Fruit fly (Drosophila melanogaster) whole organism, embryonic: Measurements from ENCODE around the gene Spn28B.

Experiments
- Atf-2 ChIP-seq: fragments of 200-800 bp; sonication (Bioruptor generic); optimal IDR thresholded peaks from 2 replicates; lab custom pipeline; 2016; ENCODE audit warnings: missing biosample characterization, missing genetic modification characterization
- Bdp1 ChIP-seq: fragments of 200-800 bp; sonication (Bioruptor generic); optimal IDR thresholded peaks from 3 replicates; lab custom pipeline; 2016; ENCODE audit warnings: missing biosample characterization, missing genetic modification characterization
- CG1024 ChIP-seq: fragments of 200-800 bp; sonication (Bioruptor generic); IDR thresholded peaks from 2 replicates; pipeline ENCODE4 v1.3.6; 2022; ENCODE audit warnings: missing biosample characterization, missing genetic modification characterization
- CG10274 ChIP-seq: fragments of 200-800 bp; sonication (Bioruptor generic); optimal IDR thresholded peaks from 3 replicates; lab custom pipeline; 2017; ENCODE audit warnings: missing biosample characterization, mild to moderate bottlenecking, missing genetic modification characterization
- CG10979 ChIP-seq: fragments of 200-800 bp; sonication (Bioruptor generic); optimal IDR thresholded peaks from 2 replicates; lab custom pipeline; 2018; ENCODE audit warnings: missing biosample characterization, mild to moderate bottlenecking, missing genetic modification characterization, moderate library complexity
- CG11093 ChIP-seq: fragments of 200-800 bp; sonication (Bioruptor generic); IDR thresholded peaks from 3 replicates; pipeline ENCODE4 v1.3.6; 2022; ENCODE audit warnings: missing biosample characterization, missing genetic modification characterization
- CG15073 ChIP-seq: fragments of 200-800 bp; sonication (Bioruptor generic); optimal IDR thresholded peaks from 2 replicates; lab custom pipeline; 2016; ENCODE audit warnings: missing biosample characterization, missing genetic modification characterization
- CG17328 ChIP-seq: fragments of 200-800 bp; sonication (Bioruptor generic); IDR thresholded peaks from 2 replicates; pipeline ENCODE4 v1.3.6; 2022; ENCODE audit warnings: missing biosample characterization, missing genetic modification characterization
- CG17361 ChIP-seq: fragments of 200-800 bp; sonication (Bioruptor generic); IDR thresholded peaks from 3 replicates; pipeline ENCODE4 v1.3.6; 2022; ENCODE audit warnings: missing biosample characterization, missing genetic modification characterization
- CG2678 ChIP-seq: fragments of 200-800 bp; sonication (Bioruptor generic); optimal IDR thresholded peaks from 3 replicates; lab custom pipeline; 2019; ENCODE audit warnings: missing biosample characterization, mild to moderate bottlenecking, missing genetic modification characterization, moderate library complexity
- CG3065 ChIP-seq: fragments of 200-800 bp; sonication (Bioruptor generic); optimal IDR thresholded peaks from 2 replicates; lab custom pipeline; 2016; ENCODE audit warnings: missing biosample characterization, missing genetic modification characterization
- CG31441 ChIP-seq: fragments of 200-800 bp; sonication (Bioruptor generic); IDR thresholded peaks from 2 replicates; pipeline ENCODE4 v1.3.6; 2022; ENCODE audit warnings: missing biosample characterization, missing genetic modification characterization
- CG33557 ChIP-seq: fragments of 200-800 bp; sonication (Bioruptor generic); optimal IDR thresholded peaks from 2 replicates; lab custom pipeline; 2019; ENCODE audit warnings: missing biosample characterization, mild to moderate bottlenecking, missing genetic modification characterization, moderate library complexity
- CG3407 ChIP-seq: fragments of 200-800 bp; sonication (Bioruptor generic); optimal IDR thresholded peaks from 2 replicates; lab custom pipeline; 2018; ENCODE audit warnings: missing biosample characterization, mild to moderate bottlenecking, missing genetic modification characterization
- CG42726 ChIP-seq: fragments of 200-800 bp; sonication (Bioruptor generic); IDR thresholded peaks from 2 replicates; pipeline ENCODE4 v1.3.6; 2022; ENCODE audit warnings: missing biosample characterization, missing genetic modification characterization; ENCODE audit not compliant: partially characterized antibody
- CG4854 ChIP-seq: fragments of 200-800 bp; sonication (Bioruptor generic); optimal IDR thresholded peaks from 2 replicates; lab custom pipeline; 2016; ENCODE audit warnings: missing biosample characterization, missing genetic modification characterization, inconsistent platforms
- CG6254 ChIP-seq: fragments of 200-800 bp; sonication (Bioruptor generic); optimal IDR thresholded peaks from 3 replicates; lab custom pipeline; 2017; ENCODE audit warnings: mild to moderate bottlenecking, missing biosample characterization, missing genetic modification reagents, missing genetic modification characterization
- CG6813 ChIP-seq: fragments of 200-800 bp; sonication (Bioruptor generic); optimal IDR thresholded peaks from 2 replicates; lab custom pipeline; 2017; ENCODE audit warnings: missing biosample characterization, missing genetic modification characterization, mild to moderate bottlenecking, moderate library complexity, missing genetic modification reagents
- CG7271 ChIP-seq: fragments of 200-800 bp; sonication (Bioruptor generic); optimal IDR thresholded peaks from 2 replicates; lab custom pipeline; 2018; ENCODE audit warnings: missing biosample characterization, mild to moderate bottlenecking, missing genetic modification characterization, moderate library complexity
- CG7745 ChIP-seq: fragments of 200-800 bp; sonication (Bioruptor generic); optimal IDR thresholded peaks from 2 replicates; lab custom pipeline; 2018; ENCODE audit warnings: missing biosample characterization, mild to moderate bottlenecking, missing genetic modification characterization, moderate library complexity
- CG7987 ChIP-seq: fragments of 200-800 bp; sonication (Bioruptor generic); optimal IDR thresholded peaks from 2 replicates; lab custom pipeline; 2018; ENCODE audit warnings: missing biosample characterization, mild to moderate bottlenecking, missing genetic modification characterization, moderate library complexity
- Doc2 ChIP-seq: fragments of 200-800 bp; sonication (Bioruptor generic); IDR thresholded peaks from 2 replicates; pipeline ENCODE4 v1.3.6; 2022; ENCODE audit warnings: missing biosample characterization, missing genetic modification characterization
- HLH54F ChIP-seq: fragments of 200-800 bp; sonication (Bioruptor generic); optimal IDR thresholded peaks from 3 replicates; lab custom pipeline; 2016; ENCODE audit warnings: missing biosample characterization, missing genetic modification characterization
- Max ChIP-seq: fragments of 200-800 bp; sonication (Bioruptor generic); optimal IDR thresholded peaks from 2 replicates; lab custom pipeline; 2016; ENCODE audit warnings: missing biosample characterization, mild to moderate bottlenecking, missing genetic modification characterization
- Optix ChIP-seq: fragments of 200-800 bp; sonication (Bioruptor generic); IDR thresholded peaks from 3 replicates; pipeline ENCODE4 v1.3.6; 2022; ENCODE audit warnings: missing biosample characterization, missing genetic modification characterization
- Rx ChIP-seq: fragments of 200-800 bp; sonication (Bioruptor generic); IDR thresholded peaks from 2 replicates; pipeline ENCODE4 v1.3.6; 2022; ENCODE audit warnings: missing biosample characterization, missing genetic modification characterization
- Stat92E ChIP-seq, 3 experiments: fragments of >200 bp in 2 of 3; fragments of 200-800 bp in 1 of 3; sonication (Bioruptor generic) in 1 of 3; optimal IDR thresholded peaks; 2 replicates each; lab custom pipeline; 2017 to 2019; ENCODE audit warnings: missing biosample characterization in 3 of 3, missing genetic modification characterization in 3 of 3, mild to moderate bottlenecking in 1 of 3, moderate library complexity in 1 of 3
- Taf1 ChIP-seq: fragments of 200-800 bp; sonication (Bioruptor generic); IDR thresholded peaks from 2 replicates; pipeline ENCODE4 v1.3.6; 2022; ENCODE audit warnings: missing biosample characterization, missing genetic modification characterization
- ap ChIP-seq: fragments of 200-800 bp; sonication (Bioruptor generic); IDR thresholded peaks from 2 replicates; pipeline ENCODE4 v1.3.6; 2022; ENCODE audit warnings: missing biosample characterization, missing genetic modification characterization
- ase ChIP-seq: fragments of 200-800 bp; sonication (Bioruptor generic); IDR thresholded peaks from 3 replicates; pipeline ENCODE4 v1.3.6; 2022; ENCODE audit warnings: missing biosample characterization, missing genetic modification characterization
- bowl ChIP-seq: fragments of 200-800 bp; sonication (Bioruptor generic); IDR thresholded peaks from 2 replicates; pipeline ENCODE4 v1.3.6; 2022; ENCODE audit warnings: missing biosample characterization, missing genetic modification characterization
- br ChIP-seq: fragments of >200 bp; optimal IDR thresholded peaks from 2 replicates; lab custom pipeline; 2017
- bsh ChIP-seq, 2 experiments: fragments of 200-800 bp; sonication (Bioruptor generic); optimal IDR thresholded peaks; 2 replicates each; lab custom pipeline; 2017 to 2018; ENCODE audit warnings: mild to moderate bottlenecking in 2 of 2, missing biosample characterization in 2 of 2, missing genetic modification characterization in 2 of 2, moderate library complexity in 1 of 2
- crol ChIP-seq: fragments of 200-800 bp; sonication (Bioruptor generic); IDR thresholded peaks from 2 replicates; pipeline ENCODE4 v1.3.6; 2022; ENCODE audit warnings: missing biosample characterization, missing genetic modification characterization
- dmrt99B ChIP-seq: fragments of 200-800 bp; sonication (Bioruptor generic); optimal IDR thresholded peaks from 2 replicates; lab custom pipeline; 2018; ENCODE audit warnings: missing biosample characterization, mild to moderate bottlenecking, missing genetic modification characterization, moderate library complexity
- exex ChIP-seq: fragments of 200-800 bp; sonication (Bioruptor generic); optimal IDR thresholded peaks from 4 replicates; lab custom pipeline; 2018; ENCODE audit warnings: missing biosample characterization, mild to moderate bottlenecking, missing genetic modification characterization, moderate library complexity
- fd96Cb ChIP-seq: fragments of 200-800 bp; sonication (Bioruptor generic); optimal IDR thresholded peaks from 2 replicates; lab custom pipeline; 2018; ENCODE audit warnings: missing biosample characterization, mild to moderate bottlenecking, missing genetic modification characterization, moderate library complexity
- jigr1 ChIP-seq: fragments of 200-800 bp; sonication (Bioruptor generic); IDR thresholded peaks from 3 replicates; pipeline ENCODE4 v1.3.6; 2022; ENCODE audit warnings: missing biosample characterization, missing genetic modification characterization
- jing ChIP-seq: fragments of 200-800 bp; sonication (Bioruptor generic); optimal IDR thresholded peaks from 2 replicates; lab custom pipeline; 2018; ENCODE audit warnings: missing biosample characterization, mild to moderate bottlenecking, missing genetic modification characterization
- p53 ChIP-seq: fragments of 200-800 bp; sonication (Bioruptor generic); optimal IDR thresholded peaks from 2 replicates; lab custom pipeline; 2016; ENCODE audit warnings: missing biosample characterization, missing genetic modification characterization
- pros ChIP-seq: fragments of 200-800 bp; sonication (Bioruptor generic); optimal IDR thresholded peaks from 3 replicates; lab custom pipeline; 2019; ENCODE audit warnings: missing biosample characterization, mild to moderate bottlenecking, missing genetic modification characterization, moderate library complexity
- repo ChIP-seq: fragments of 200-800 bp; sonication (Bioruptor generic); optimal IDR thresholded peaks from 2 replicates; lab custom pipeline; 2016; ENCODE audit warnings: missing biosample characterization, missing genetic modification characterization
- ssp ChIP-seq: fragments of 200-800 bp; sonication (Bioruptor generic); IDR thresholded peaks from 2 replicates; pipeline ENCODE4 v1.3.6; 2022; ENCODE audit warnings: missing biosample characterization, missing genetic modification characterization
- stwl ChIP-seq: fragments of 200-800 bp; sonication (Bioruptor generic); optimal IDR thresholded peaks from 3 replicates; lab custom pipeline; 2018; ENCODE audit warnings: missing biosample characterization, mild to moderate bottlenecking, missing genetic modification characterization, moderate library complexity
- trem ChIP-seq: fragments of 200-800 bp; optimal IDR thresholded peaks from 3 replicates; lab custom pipeline; 2019; ENCODE audit warnings: missing biosample characterization, mild to moderate bottlenecking, missing genetic modification characterization, moderate library complexity
- trh ChIP-seq: fragments of 200-800 bp; sonication (Bioruptor generic); optimal IDR thresholded peaks from 2 replicates; lab custom pipeline; 2016; ENCODE audit warnings: missing biosample characterization, missing genetic modification characterization
- unc-4 ChIP-seq: fragments of 200-800 bp; sonication (Bioruptor generic); IDR thresholded peaks from 2 replicates; pipeline ENCODE4 v1.3.6; 2022; ENCODE audit warnings: missing biosample characterization, missing genetic modification characterization; ENCODE audit not compliant: partially characterized antibody
- usp ChIP-seq: fragments of >200 bp; optimal IDR thresholded peaks from 2 replicates; lab custom pipeline; 2017; ENCODE audit warnings: missing biosample characterization, missing genetic modification characterization
- vfl ChIP-seq: fragments of 200-800 bp; sonication (Bioruptor generic); optimal IDR thresholded peaks from 2 replicates; lab custom pipeline; 2016; ENCODE audit warnings: missing biosample characterization, missing genetic modification characterization
- zen2 ChIP-seq: fragments of 200-800 bp; sonication (Bioruptor generic); IDR thresholded peaks from 3 replicates; pipeline ENCODE4 v1.3.6; 2022; ENCODE audit warnings: missing biosample characterization, missing genetic modification characterization; ENCODE audit not compliant: partially characterized antibody

The Spn28B gene

DNA sequence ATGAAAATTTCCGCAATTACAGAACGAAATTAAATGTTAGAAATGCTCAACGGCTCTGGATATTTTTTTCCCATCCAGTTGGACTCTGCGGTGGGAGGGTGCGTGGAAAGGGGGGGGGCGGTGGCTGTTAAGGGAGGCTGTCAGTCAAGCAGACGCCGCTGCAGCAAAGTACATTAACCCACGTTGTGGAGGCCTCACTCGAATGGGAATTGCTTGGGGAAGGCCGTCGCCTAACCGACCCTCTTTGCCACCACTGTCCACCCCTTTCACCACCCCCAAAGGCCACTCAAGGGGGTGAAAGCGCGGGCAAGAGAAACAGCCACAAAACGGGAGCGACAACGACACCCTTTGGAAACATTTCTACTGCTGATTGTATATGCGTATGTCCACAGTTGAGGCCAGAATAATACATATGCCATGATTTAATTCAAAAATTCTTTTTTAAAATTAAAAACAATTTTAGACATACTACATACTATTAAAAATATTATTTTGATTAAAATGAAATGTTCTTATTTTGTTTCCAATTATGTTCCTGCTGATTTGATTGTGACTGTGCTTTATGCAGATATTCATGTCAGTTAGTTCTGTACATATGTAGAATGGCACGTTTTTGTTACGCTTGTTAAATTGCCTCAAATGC is 34.8 kb upstream of the Spn28B start (continued):
- no peak for TF ChIP-seq CG1024 (GFP tag; lab: Robert Waterston, UW)
- peak; percentile 69 for TF ChIP-seq CG10979 (tag; lab: Kevin White, UChicago)
- TF ChIP-seq CG2678 (tag; lab: Kevin White, UChicago): peak; percentile 81
- no peak for TF ChIP-seq CG42726
- no peak for TF ChIP-seq jigr1 (GFP tag; lab: Robert Waterston, UW)
- no peak for TF ChIP-seq CG7987 (GFP tag; lab: Kevin White, UChicago)
- no peak for TF ChIP-seq usp (GFP tag; lab: Kevin White, UChicago)
- TF ChIP-seq CG11093 (GFP tag; lab: Robert Waterston, UW): no peak
- no peak for TF ChIP-seq jing (GFP tag; lab: Kevin White, UChicago)
- TF ChIP-seq trem (tag; lab: Kevin White, UChicago): peak; percentile 30
- no peak for TF ChIP-seq stwl (tag; lab: Kevin White, UChicago)
- no peak for TF ChIP-seq bowl (GFP tag; lab: Robert Waterston, UW)
- TF ChIP-seq CG3065 (GFP tag; lab: Kevin White, UChicago): no peak
- TF ChIP-seq CG31441 (GFP tag; lab: Robert Waterston, UW): peak; percentile 76
- no peak for TF ChIP-seq CG10274 (GFP tag; lab: Kevin White, UChicago)
- peak; percentile 5 for TF ChIP-seq pros (GFP tag; lab: Kevin White, UChicago)
- TF ChIP-seq Bdp1 (GFP tag; lab: Kevin White, UChicago): no peak
- no peak for TF ChIP-seq CG4854 (GFP tag; lab: Kevin White, UChicago)
- peak in 1 of 2 experiments; percentile 85 for TF ChIP-seq bsh (GFP tag; optimal IDR thresholded peaks at IDR 0.05; lab: Kevin White, UChicago)
- TF ChIP-seq fd96Cb (tag; lab: Kevin White, UChicago): peak; percentile 46
- TF ChIP-seq CG17328 (GFP tag; lab: Robert Waterston, UW): peak; percentile 77; the same call in 1 of the 2 replicates
- 0 out of 2 replicates have a peak, but pooled peaks have one; percentile 11 for TF ChIP-seq Taf1 (GFP tag; lab: Robert Waterston, UW)
- TF ChIP-seq CG7271 (tag; lab: Kevin White, UChicago): no peak
- 0 out of 3 replicates have a peak, but pooled peaks have one; percentile 40 for TF ChIP-seq ase (GFP tag; lab: Robert Waterston, UW)
- peak; percentile 42 for TF ChIP-seq CG3407
- peak; percentile 79 for TF ChIP-seq crol (GFP tag; lab: Robert Waterston, UW)
- peak; percentile 75 for TF ChIP-seq dmrt99B (tag; lab: Kevin White, UChicago)
- no peak for TF ChIP-seq unc-4 (GFP tag; lab: Robert Waterston, UW)
- TF ChIP-seq br (lab: Kevin White, UChicago): no peak
- TF ChIP-seq CG6254 (GFP tag; lab: Kevin White, UChicago): peak; percentile 45
- TF ChIP-seq HLH54F (GFP tag; lab: Kevin White, UChicago): no peak
- TF ChIP-seq exex: no peak
- no peak for TF ChIP-seq repo (GFP tag; lab: Kevin White, UChicago)
- peak; percentile 25 for TF ChIP-seq Max (GFP tag; lab: Kevin White, UChicago)
- no peak for TF ChIP-seq p53 (GFP tag; lab: Kevin White, UChicago)
- peak; percentile 67; the same call in 2 of the 3 replicates for TF ChIP-seq CG17361 (GFP tag; lab: Robert Waterston, UW)
- no peak for TF ChIP-seq zen2 (GFP tag; lab: Robert Waterston, UW)
- no peak for TF ChIP-seq Stat92E (GFP tag; optimal IDR thresholded peaks at IDR 0.05; lab: Kevin White, UChicago)
- TF ChIP-seq Atf-2 (GFP tag; lab: Kevin White, UChicago): no peak
- TF ChIP-seq Doc2 (GFP tag; lab: Robert Waterston, UW): no peak
- no peak for TF ChIP-seq vfl (GFP tag; lab: Kevin White, UChicago)
- TF ChIP-seq ssp: no peak
- TF ChIP-seq CG6813: peak; percentile 8
- no peak; the same call in 1 of the 2 replicates for TF ChIP-seq Rx (GFP tag; lab: Robert Waterston, UW)
- TF ChIP-seq trh: no peak
- TF ChIP-seq ap (GFP tag; lab: Robert Waterston, UW): no peak
- peak; percentile 4 for TF ChIP-seq CG15073 (GFP tag; lab: Kevin White, UChicago)
- no peak for TF ChIP-seq CG33557 (GFP tag; lab: Kevin White, UChicago)
- TF ChIP-seq CG7745 (tag; lab: Kevin White, UChicago): no peak
- TF ChIP-seq Optix (GFP tag; lab: Robert Waterston, UW): no peak
